Fruit fly (Drosophila melanogaster) whole organism, embryonic: ENCODE measurements around the gene Sas-4.
A peak's percentile ranks its signal among the peaks of the same experiment; 100 is the strongest.

ENCODE experiments used
- Bdp1 ChIP-seq: fragments of 200-800 bp; sonication (Bioruptor generic); optimal IDR thresholded peaks from 3 replicates; lab custom pipeline; 2016; ENCODE audit warnings: missing biosample characterization, missing genetic modification characterization
- CG10462 ChIP-seq: fragments of 200-800 bp; sonication (Bioruptor generic); optimal IDR thresholded peaks from 2 replicates; lab custom pipeline; 2016; ENCODE audit warnings: missing biosample characterization, missing genetic modification characterization
- CG11504 ChIP-seq: fragments of 200-800 bp; sonication (Bioruptor generic); optimal IDR thresholded peaks from 3 replicates; lab custom pipeline; 2019; ENCODE audit warnings: missing biosample characterization, mild to moderate bottlenecking, missing genetic modification characterization, moderate library complexity
- CG11723 ChIP-seq: fragments of 200-800 bp; sonication (Bioruptor generic); optimal IDR thresholded peaks from 2 replicates; lab custom pipeline; 2017; ENCODE audit warnings: missing biosample characterization, mild to moderate bottlenecking, missing genetic modification characterization
- CG1233 ChIP-seq: fragments of 200-800 bp; sonication (Bioruptor generic); optimal IDR thresholded peaks from 4 replicates; lab custom pipeline; 2018; ENCODE audit warnings: missing biosample characterization, mild to moderate bottlenecking, missing genetic modification characterization
- CG13123 ChIP-seq: fragments of 200-800 bp; sonication (Bioruptor generic); optimal IDR thresholded peaks from 2 replicates; lab custom pipeline; 2016; ENCODE audit warnings: missing biosample characterization, missing genetic modification characterization
- CG15269 ChIP-seq: fragments of 200-800 bp; sonication (Bioruptor generic); optimal IDR thresholded peaks from 2 replicates; lab custom pipeline; 2018; ENCODE audit warnings: missing biosample characterization, mild to moderate bottlenecking, missing genetic modification characterization, moderate library complexity
- CG17328 ChIP-seq: fragments of 200-800 bp; sonication (Bioruptor generic); IDR thresholded peaks from 2 replicates; pipeline ENCODE4 v1.3.6; 2022; ENCODE audit warnings: missing biosample characterization, missing genetic modification characterization
- CG1792 ChIP-seq: fragments of 200-800 bp; sonication (Bioruptor generic); optimal IDR thresholded peaks from 2 replicates; lab custom pipeline; 2016; ENCODE audit warnings: missing biosample characterization, missing genetic modification characterization
- CG2202 ChIP-seq: fragments of 200-800 bp; sonication (Bioruptor generic); optimal IDR thresholded peaks from 2 replicates; lab custom pipeline; 2018; ENCODE audit warnings: missing biosample characterization, mild to moderate bottlenecking, missing genetic modification characterization
- CG2712 ChIP-seq: fragments of 200-800 bp; optimal IDR thresholded peaks from 3 replicates; lab custom pipeline; 2019; ENCODE audit warnings: missing biosample characterization, mild to moderate bottlenecking, missing genetic modification characterization, moderate library complexity
- CG2875 ChIP-seq: fragments of 200-800 bp; sonication (Bioruptor generic); optimal IDR thresholded peaks from 2 replicates; lab custom pipeline; 2017; ENCODE audit warnings: missing biosample characterization, mild to moderate bottlenecking, missing genetic modification characterization, missing genetic modification reagents
- CG30403 ChIP-seq: fragments of 200-800 bp; sonication (Bioruptor generic); optimal IDR thresholded peaks from 3 replicates; lab custom pipeline; 2016; ENCODE audit warnings: missing biosample characterization, missing genetic modification characterization
- CG3281 ChIP-seq: fragments of 200-800 bp; sonication (Bioruptor generic); optimal IDR thresholded peaks from 3 replicates; lab custom pipeline; 2017; ENCODE audit warnings: missing biosample characterization, mild to moderate bottlenecking, missing genetic modification characterization
- CG34224 ChIP-seq: fragments of 200-800 bp; sonication (Bioruptor generic); IDR thresholded peaks from 3 replicates; pipeline ENCODE4 v1.3.6; 2022; ENCODE audit warnings: missing biosample characterization, missing genetic modification characterization; ENCODE audit not compliant: partially characterized antibody
- CG3726 ChIP-seq: fragments of 200-800 bp; sonication (Bioruptor generic); IDR thresholded peaks from 3 replicates; pipeline ENCODE4, ENCODE4 v1.3.6; 2022; ENCODE audit warnings: missing biosample characterization, missing genetic modification characterization
- CG5180 ChIP-seq: fragments of 200-800 bp; sonication (Bioruptor generic); optimal IDR thresholded peaks from 3 replicates; lab custom pipeline; 2017; ENCODE audit warnings: missing biosample characterization, missing genetic modification characterization, mild to moderate bottlenecking, moderate library complexity, missing genetic modification reagents
- CG7271 ChIP-seq: fragments of 200-800 bp; sonication (Bioruptor generic); optimal IDR thresholded peaks from 2 replicates; lab custom pipeline; 2018; ENCODE audit warnings: missing biosample characterization, mild to moderate bottlenecking, missing genetic modification characterization, moderate library complexity
- CG7786 ChIP-seq: fragments of 200-800 bp; sonication (Bioruptor generic); optimal IDR thresholded peaks from 2 replicates; lab custom pipeline; 2016; ENCODE audit warnings: missing biosample characterization, missing genetic modification characterization
- CG8359 ChIP-seq: fragments of 200-800 bp; sonication (Bioruptor generic); optimal IDR thresholded peaks from 2 replicates; lab custom pipeline; 2017; ENCODE audit warnings: missing biosample characterization, mild to moderate bottlenecking, missing genetic modification characterization, borderline replicate concordance
- Chrac-16 ChIP-seq: fragments of 200-800 bp; sonication (Bioruptor generic); optimal IDR thresholded peaks from 3 replicates; lab custom pipeline; 2016; ENCODE audit warnings: missing biosample characterization, missing genetic modification characterization
- D19A ChIP-seq: fragments of 200-800 bp; optimal IDR thresholded peaks from 3 replicates; lab custom pipeline; 2019; ENCODE audit warnings: missing biosample characterization, mild to moderate bottlenecking, missing genetic modification characterization, moderate library complexity
- Drgx ChIP-seq: fragments of 200-800 bp; sonication (Bioruptor generic); IDR thresholded peaks from 2 replicates; pipeline ENCODE4 v1.3.6; 2022; ENCODE audit warnings: missing biosample characterization, missing genetic modification characterization
- Ets65A ChIP-seq: fragments of 200-800 bp; sonication (Bioruptor generic); peaks from one replicate; lab custom pipeline; 2016; ENCODE audit warnings: missing biosample characterization, missing genetic modification characterization
- HLH3B ChIP-seq: fragments of 200-800 bp; sonication (Bioruptor generic); IDR thresholded peaks from 2 replicates; pipeline ENCODE4 v1.3.6; 2022; ENCODE audit warnings: missing biosample characterization, missing genetic modification characterization
- Hr39 ChIP-seq: fragments of >200 bp; optimal IDR thresholded peaks from 2 replicates; lab custom pipeline; 2017
- Nf-YC ChIP-seq: fragments of 200-800 bp; optimal IDR thresholded peaks from 3 replicates; lab custom pipeline; 2019; ENCODE audit warnings: missing biosample characterization, mild to moderate bottlenecking, missing genetic modification characterization, moderate library complexity
- Pdp1 ChIP-seq, 2 experiments: fragments of 200-800 bp; sonication (Bioruptor generic); optimal IDR thresholded peaks; 3 replicates each; lab custom pipeline; 2016; ENCODE audit warnings: missing biosample characterization in 2 of 2, missing genetic modification characterization in 2 of 2, mild to moderate bottlenecking in 1 of 2, moderate library complexity in 1 of 2
- Scr ChIP-seq: fragments of 200-800 bp; sonication (Bioruptor generic); IDR thresholded peaks from 2 replicates; pipeline ENCODE4 v1.3.6; 2022; ENCODE audit warnings: missing biosample characterization, missing genetic modification characterization; ENCODE audit not compliant: partially characterized antibody
- Tbp ChIP-seq: fragments of >200 bp; optimal IDR thresholded peaks from 2 replicates; lab custom pipeline; 2018; ENCODE audit warnings: missing biosample characterization, missing genetic modification characterization
- Usf ChIP-seq: fragments of 200-800 bp; sonication (Bioruptor generic); optimal IDR thresholded peaks from 2 replicates; lab custom pipeline; 2017; ENCODE audit warnings: missing genotype, missing biosample characterization, missing genetic modification characterization
- ap ChIP-seq: fragments of 200-800 bp; sonication (Bioruptor generic); IDR thresholded peaks from 2 replicates; pipeline ENCODE4 v1.3.6; 2022; ENCODE audit warnings: missing biosample characterization, missing genetic modification characterization
- ase ChIP-seq: fragments of 200-800 bp; sonication (Bioruptor generic); IDR thresholded peaks from 3 replicates; pipeline ENCODE4 v1.3.6; 2022; ENCODE audit warnings: missing biosample characterization, missing genetic modification characterization
- ato ChIP-seq: fragments of 200-800 bp; sonication (Bioruptor generic); IDR thresholded peaks from 2 replicates; pipeline ENCODE4 v1.3.6; 2022; ENCODE audit warnings: missing biosample characterization, missing genetic modification characterization; ENCODE audit not compliant: partially characterized antibody
- br ChIP-seq: fragments of >200 bp; optimal IDR thresholded peaks from 2 replicates; lab custom pipeline; 2017
- caup ChIP-seq: fragments of 200-800 bp; sonication (Bioruptor generic); optimal IDR thresholded peaks from 3 replicates; lab custom pipeline; 2017; ENCODE audit warnings: missing biosample characterization, mild to moderate bottlenecking, missing genetic modification characterization, moderate library complexity; ENCODE audit not compliant: severe bottlenecking
- chm ChIP-seq: fragments of 200-800 bp; sonication (Bioruptor generic); IDR thresholded peaks from 2 replicates; pipeline ENCODE4 v1.3.6; 2022; ENCODE audit warnings: missing biosample characterization, missing genetic modification characterization
- ems ChIP-seq: fragments of 200-800 bp; sonication (Bioruptor generic); optimal IDR thresholded peaks from 3 replicates; lab custom pipeline; 2016; ENCODE audit warnings: missing biosample characterization, missing genetic modification characterization
- fru ChIP-seq: fragments of >200 bp; optimal IDR thresholded peaks from 2 replicates; lab custom pipeline; 2017
- ftz-f1 ChIP-seq: fragments of 200-800 bp; sonication (Bioruptor generic); optimal IDR thresholded peaks from 2 replicates; lab custom pipeline; 2016; ENCODE audit warnings: missing biosample characterization, missing genetic modification characterization
- gsb ChIP-seq: fragments of 200-800 bp; sonication (Bioruptor generic); IDR thresholded peaks from 2 replicates; pipeline ENCODE4 v1.3.6; 2022; ENCODE audit warnings: missing biosample characterization, missing genetic modification characterization
- ham ChIP-seq: fragments of 200-800 bp; sonication (Bioruptor generic); IDR thresholded peaks from 2 replicates; pipeline ENCODE4 v1.3.6; 2022; ENCODE audit warnings: missing biosample characterization, missing genetic modification characterization
- insv ChIP-seq, 2 experiments: fragments of 200-800 bp; sonication (Bioruptor generic); optimal IDR thresholded peaks; 3 replicates each; lab custom pipeline; 2016 to 2018; ENCODE audit warnings: missing biosample characterization in 2 of 2, missing genetic modification characterization in 2 of 2
- knrl ChIP-seq: fragments of 200-800 bp; sonication (Bioruptor generic); IDR thresholded peaks from 3 replicates; pipeline ENCODE4 v1.3.6; 2022; ENCODE audit warnings: missing biosample characterization, missing genetic modification characterization; ENCODE audit not compliant: partially characterized antibody
- lmd ChIP-seq: fragments of 200-800 bp; sonication (Bioruptor generic); IDR thresholded peaks from 2 replicates; pipeline ENCODE4 v1.3.6; 2022; ENCODE audit warnings: missing biosample characterization, missing genetic modification characterization
- otp ChIP-seq: fragments of 200-800 bp; sonication (Bioruptor generic); IDR thresholded peaks from 3 replicates; pipeline ENCODE4, ENCODE4 v1.3.6; 2022; ENCODE audit warnings: missing biosample characterization, missing genetic modification characterization
- peb ChIP-seq: fragments of 200-800 bp; sonication (Bioruptor generic); IDR thresholded peaks from 2 replicates; pipeline ENCODE4 v1.3.6; 2022; ENCODE audit warnings: missing biosample characterization, missing genetic modification characterization
- schlank ChIP-seq: fragments of 200-800 bp; sonication (Bioruptor generic); optimal IDR thresholded peaks from 2 replicates; lab custom pipeline; 2018; ENCODE audit warnings: missing biosample characterization, mild to moderate bottlenecking, missing genetic modification characterization
- toy ChIP-seq: fragments of 200-800 bp; sonication (Bioruptor generic); IDR thresholded peaks from 2 replicates; pipeline ENCODE4 v1.3.6; 2022; ENCODE audit warnings: missing biosample characterization, missing genetic modification characterization
- trh ChIP-seq: fragments of 200-800 bp; sonication (Bioruptor generic); optimal IDR thresholded peaks from 2 replicates; lab custom pipeline; 2016; ENCODE audit warnings: missing biosample characterization, missing genetic modification characterization
- vfl ChIP-seq: fragments of 200-800 bp; sonication (Bioruptor generic); optimal IDR thresholded peaks from 2 replicates; lab custom pipeline; 2016; ENCODE audit warnings: missing biosample characterization, missing genetic modification characterization

The Sas-4 gene

dm6 chr3R:7108589-7109312 is 42.4 kb upstream of the Sas-4 start (continued):
- no peak for TF ChIP-seq ap (GFP tag; lab: Robert Waterston, UW)
- no peak for TF ChIP-seq Scr (GFP tag; lab: Robert Waterston, UW)
- TF ChIP-seq fru = no peak
- no peak for TF ChIP-seq ham (GFP tag; lab: Robert Waterston, UW)
- peak; percentile 83 for TF ChIP-seq CG7786 (GFP tag; lab: Kevin White, UChicago)
- TF ChIP-seq CG7271 (tag; lab: Kevin White, UChicago) = peak; percentile 94
- peak; percentile 86 for TF ChIP-seq CG1792 (GFP tag; lab: Kevin White, UChicago)
- peak; percentile 97 for TF ChIP-seq CG2202 (tag; lab: Kevin White, UChicago)
- TF ChIP-seq CG8359 (GFP tag; lab: Kevin White, UChicago) = peak; percentile 87
- TF ChIP-seq CG11723 (GFP tag; lab: Kevin White, UChicago) = peak; percentile 87
- TF ChIP-seq D19A (tag; lab: Kevin White, UChicago) = peak; percentile 96
- no peak for TF ChIP-seq ftz-f1 (GFP tag; lab: Kevin White, UChicago)
- no peak for TF ChIP-seq chm
- no peak for TF ChIP-seq insv (GFP tag; optimal IDR thresholded peaks at IDR 0.05; lab: Kevin White, UChicago)
- TF ChIP-seq Nf-YC (tag; lab: Kevin White, UChicago) = peak; percentile 65
- TF ChIP-seq ems (GFP tag; lab: Kevin White, UChicago) = peak; percentile 87
- TF ChIP-seq ato = no peak
- no peak for TF ChIP-seq vfl (GFP tag; lab: Kevin White, UChicago)
- peak; percentile 93 for TF ChIP-seq CG13123 (GFP tag; lab: Kevin White, UChicago)
- TF ChIP-seq CG10462 (GFP tag; lab: Kevin White, UChicago) = peak; percentile 98
- no peak for TF ChIP-seq lmd (GFP tag; lab: Robert Waterston, UW)
- TF ChIP-seq HLH3B = no peak
- peak; percentile 86 for TF ChIP-seq CG5180 (GFP tag; lab: Kevin White, UChicago)
- no peak for TF ChIP-seq br (lab: Kevin White, UChicago)
- no peak for TF ChIP-seq CG3726 (GFP tag; lab: Robert Waterston, UW)
- no peak for TF ChIP-seq ase (GFP tag; lab: Robert Waterston, UW)
- peak; percentile 92 for TF ChIP-seq CG2875 (GFP tag; lab: Kevin White, UChicago)
- no peak for TF ChIP-seq toy (GFP tag; lab: Robert Waterston, UW)
- TF ChIP-seq CG3281 = peak; percentile 64
- peak; percentile 70 for TF ChIP-seq Bdp1 (GFP tag; lab: Kevin White, UChicago)
- no peak for TF ChIP-seq peb (GFP tag; lab: Robert Waterston, UW)
- no peak for TF ChIP-seq schlank (tag; lab: Kevin White, UChicago)
- no peak for TF ChIP-seq CG34224 (GFP tag; lab: Robert Waterston, UW)
- TF ChIP-seq Tbp (GFP tag; lab: Kevin White, UChicago) = no peak
- TF ChIP-seq Ets65A (GFP tag; lab: Kevin White, UChicago) = peak; percentile 97
- no peak for TF ChIP-seq CG17328
- no peak for TF ChIP-seq knrl
- peak; percentile 99 for TF ChIP-seq CG2712 (tag; lab: Kevin White, UChicago)
- TF ChIP-seq CG30403 = peak; percentile 95
- TF ChIP-seq CG15269 (tag; lab: Kevin White, UChicago) = peak; percentile 91
- peak; percentile 86 to 91 for TF ChIP-seq Pdp1 (GFP tag; optimal IDR thresholded peaks at IDR 0.05; lab: Kevin White, UChicago)
- TF ChIP-seq CG11504 (tag; lab: Kevin White, UChicago) = peak; percentile 96
- no peak for TF ChIP-seq Drgx
- no peak for TF ChIP-seq gsb (GFP tag; lab: Robert Waterston, UW)
- peak; percentile 95 for TF ChIP-seq Chrac-16 (GFP tag; lab: Kevin White, UChicago)
- no peak for TF ChIP-seq Hr39 (lab: Kevin White, UChicago)
- TF ChIP-seq caup (GFP tag; lab: Kevin White, UChicago) = peak; percentile 63
- TF ChIP-seq Usf (GFP tag; lab: Kevin White, UChicago) = peak; percentile 77
- TF ChIP-seq CG1233 (GFP tag; lab: Kevin White, UChicago) = peak; percentile 93
- peak; percentile 89 for TF ChIP-seq trh
- TF ChIP-seq otp (GFP tag; lab: Robert Waterston, UW) = no peak
